Fruit fly (Drosophila melanogaster) whole organism: ENCODE results near the gene Abcd1.

ENCODE experiments used
- CG8478 ChIP-seq: fragments of >200 bp; optimal IDR thresholded peaks from 2 replicates; lab custom pipeline; 2018; ENCODE audit warnings: inconsistent platforms
- psq ChIP-seq: fragments of >200 bp; optimal IDR thresholded peaks from 2 replicates; lab custom pipeline; 2017

DNA sequence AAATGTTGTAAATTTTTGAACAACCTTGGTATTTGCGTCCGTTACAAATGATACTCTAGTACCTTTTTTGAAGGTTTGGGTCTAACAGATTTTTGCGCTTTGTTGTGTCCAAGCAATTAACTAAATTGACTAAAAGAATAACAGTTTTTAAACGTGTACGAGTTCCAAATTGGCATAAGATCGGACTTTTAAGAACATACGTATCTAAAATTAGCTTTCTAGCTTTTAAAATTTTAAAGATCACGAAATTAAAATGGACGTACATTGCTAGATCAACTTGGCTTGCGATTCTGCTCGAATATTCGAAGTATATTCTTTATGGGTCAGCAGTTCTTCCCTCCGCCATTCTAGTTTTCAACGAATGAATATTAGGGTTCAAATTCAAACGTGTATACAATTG, 36.8 kb upstream of the Abcd1 start, which contains the start of gene CG1674:
- TF ChIP-seq CG8478 (lab: Kevin White, UChicago) (no peak), psq (lab: Kevin White, UChicago) (no peak)
